Worm (Caenorhabditis elegans) whole organism, L4 larva: ENCODE measurements around the gene sre-21.

Experiments used
- D1046.2 ChIP-seq: fragments of 200-800 bp; sonication (Bioruptor generic); IDR thresholded peaks from 2 replicates; pipeline ENCODE4 v1.3.6; 2022; ENCODE audit warnings: missing genetic modification characterization, missing compliant biosample characterization
- Y5F2A.4 ChIP-seq: fragments of 200-800 bp; sonication (Bioruptor generic); optimal IDR thresholded peaks from 2 replicates; lab custom pipeline; 2018; ENCODE audit warnings: mild to moderate bottlenecking, missing genetic modification characterization, missing compliant biosample characterization
- daf-8 ChIP-seq: fragments of 200-800 bp; sonication (Bioruptor generic); IDR thresholded peaks from 2 replicates; pipeline ENCODE4 v1.3.6; 2022; ENCODE audit warnings: missing genetic modification characterization, missing compliant biosample characterization
- lin-1 ChIP-seq: fragments of 200-800 bp; sonication (Bioruptor generic); IDR thresholded peaks from 2 replicates; pipeline ENCODE4 v1.3.6; 2022; ENCODE audit warnings: missing genetic modification reagents, missing genetic modification characterization, missing compliant biosample characterization
- nhr-42 ChIP-seq: fragments of 200-800 bp; sonication (Bioruptor generic); IDR thresholded peaks from 2 replicates; pipeline ENCODE4 v1.3.6; 2022; ENCODE audit warnings: missing genetic modification characterization, missing compliant biosample characterization
- nhr-77 ChIP-seq: fragments of 150-350 bp; optimal IDR thresholded peaks from 2 replicates; lab custom pipeline; 2014; ENCODE audit warnings: missing biosample characterization, missing genetic modification characterization
- vab-7 ChIP-seq: fragments of 200-800 bp; sonication (Bioruptor generic); IDR thresholded peaks from 2 replicates; pipeline ENCODE4 v1.3.6; 2022; ENCODE audit warnings: missing genetic modification reagents, missing genetic modification characterization, missing compliant biosample characterization

The sre-21 gene

ce11 chrV:17721709-17722108 lies 51.3 kb downstream of the sre-21 start (continued):
- TF ChIP-seq daf-8 (GFP tag; lab: Robert Waterston, UW) (no peak), D1046.2 (GFP tag; lab: Robert Waterston, UW) (no peak), lin-1 (GFP tag; lab: Robert Waterston, UW) (peak; percentile 85; the same call in 1 of the 2 replicates), vab-7 (no peak), nhr-77 (tag; lab: Kevin White, UChicago) (peak; percentile 78), nhr-42 (GFP tag; lab: Robert Waterston, UW) (peak; percentile 53; the same call in 1 of the 2 replicates), Y5F2A.4 (GFP tag; lab: Kevin White, UChicago) (no peak)
- TF ChIP-seq, all 104 proteins: peak for 23
